Fruit fly (Drosophila melanogaster): Measurements from ENCODE around the gene CG5895.
A peak's percentile ranks its signal among the peaks of the same experiment; 100 is the strongest.

CG5895 gene

dm6 chr3L:16035185-16035584 lies at the start of gene CG5895:
TSS of gene CG5895 (plus strand) at chr3L:16035485.
- TF ChIP-seq CG8478 (optimal IDR thresholded peaks at IDR 0.05): no peak

DNA sequence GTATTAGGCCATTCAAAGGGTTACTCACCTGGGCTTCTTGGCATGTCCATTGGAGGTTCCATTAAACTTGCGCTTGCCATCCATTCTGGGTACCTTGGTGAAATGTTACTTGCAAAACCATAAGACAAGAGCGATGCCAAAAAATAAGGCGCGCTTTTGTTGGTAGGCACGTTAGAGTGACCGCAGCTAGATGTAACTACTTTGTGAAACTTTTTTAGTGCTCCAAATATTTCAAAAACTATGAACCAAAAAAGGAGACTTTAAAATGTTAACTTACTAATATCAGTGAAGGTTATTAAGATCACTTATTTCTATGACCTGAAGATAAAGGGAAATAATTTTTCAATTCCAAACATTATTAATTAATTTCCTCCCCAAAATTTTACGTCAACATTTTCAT lies 47.6 kb upstream of the CG5895 start, which contains the start of gene PolD1:
Gene PolD1 (minus strand): TSS at position 181 of the 400 bp plus-strand sequence.
- TF ChIP-seq CTCF (optimal IDR thresholded peaks at IDR 0.05): no peak

- TF ChIP-seq CTCF (optimal IDR thresholded peaks at IDR 0.05): peak in 1 of 2 experiments; percentile 32
- TF ChIP-seq CG8478 (optimal IDR thresholded peaks at IDR 0.05): no peak
Measured at dm6 chr3L:15988039-15988546, 47.2 kb upstream of the CG5895 start, which contains the start of gene Hip14. TSS of gene Hip14 (plus strand) at chr3L:15988236.

dm6 chr3L:15996019-15996418 lies 39.3 kb upstream of the CG5895 start:
- TF ChIP-seq CTCF (optimal IDR thresholded peaks at IDR 0.05) (no peak), CG8478 (optimal IDR thresholded peaks at IDR 0.05) (no peak)

DNA sequence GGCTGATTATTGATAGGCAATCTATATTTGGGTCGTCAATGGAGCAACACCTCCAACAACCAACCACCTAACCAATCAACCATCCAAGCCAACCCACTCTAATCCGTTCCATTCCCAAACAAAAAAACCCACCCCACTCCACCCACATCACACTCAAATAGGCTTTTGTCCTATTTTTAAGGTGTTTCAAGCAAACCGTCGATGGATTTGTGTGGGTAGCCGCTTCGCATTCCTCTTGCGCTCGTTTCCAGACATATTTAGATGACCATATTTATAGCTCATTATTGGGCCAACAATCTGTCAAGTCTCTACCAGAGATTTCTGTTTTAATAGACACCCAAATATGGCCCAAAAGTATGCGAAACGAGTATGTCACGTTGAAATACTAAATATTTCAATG lies 37.1 kb upstream of the CG5895 start:
- TF ChIP-seq CTCF (optimal IDR thresholded peaks at IDR 0.05) (no peak), CG8478 (optimal IDR thresholded peaks at IDR 0.05) (no peak)

- TF ChIP-seq CTCF (optimal IDR thresholded peaks at IDR 0.05) (no peak), CG8478 (optimal IDR thresholded peaks at IDR 0.05) (no peak)
Measured at dm6 chr3L:15999358-16000005, 35.8 kb upstream of the CG5895 start.

dm6 chr3L:16001164-16001679 lies 34.1 kb upstream of the CG5895 start:
- TF ChIP-seq CTCF (optimal IDR thresholded peaks at IDR 0.05): no peak
- TF ChIP-seq CG8478 (optimal IDR thresholded peaks at IDR 0.05): no peak

dm6 chr3L:16002116-16002716 lies 33.1 kb upstream of the CG5895 start:
- TF ChIP-seq CG8478 (optimal IDR thresholded peaks at IDR 0.05): no peak
- no peak for TF ChIP-seq CTCF (optimal IDR thresholded peaks at IDR 0.05)

- no peak for TF ChIP-seq CTCF (optimal IDR thresholded peaks at IDR 0.05)
Measured at dm6 chr3L:16004401-16005237, 30.7 kb upstream of the CG5895 start, which contains the start of the genes hzg and mRpS31. TSS of gene hzg (minus strand) at chr3L:16004736. TSS of gene mRpS31 (plus strand) at chr3L:16005193.

DNA sequence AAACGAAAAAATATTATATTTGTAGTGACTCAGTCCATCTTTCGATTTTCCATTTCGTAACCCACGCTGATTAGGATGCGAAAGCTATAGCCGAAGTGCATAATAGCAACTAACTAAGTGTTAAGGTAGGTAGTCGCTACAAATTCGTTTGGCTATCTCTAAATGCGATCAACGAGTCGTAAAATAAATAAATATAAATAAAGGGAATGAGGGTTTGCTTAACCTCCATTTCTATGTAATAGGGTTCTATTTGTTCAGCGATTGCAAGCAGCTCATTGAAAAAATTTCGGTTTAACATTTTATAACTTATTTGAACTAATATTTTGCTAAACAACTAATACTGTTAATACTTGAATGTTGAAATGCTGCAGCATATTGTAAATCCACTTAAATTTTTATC lies 25.1 kb upstream of the CG5895 start:
- TF ChIP-seq CTCF (optimal IDR thresholded peaks at IDR 0.05): no peak
- TF ChIP-seq CG8478 (optimal IDR thresholded peaks at IDR 0.05): no peak

DNA sequence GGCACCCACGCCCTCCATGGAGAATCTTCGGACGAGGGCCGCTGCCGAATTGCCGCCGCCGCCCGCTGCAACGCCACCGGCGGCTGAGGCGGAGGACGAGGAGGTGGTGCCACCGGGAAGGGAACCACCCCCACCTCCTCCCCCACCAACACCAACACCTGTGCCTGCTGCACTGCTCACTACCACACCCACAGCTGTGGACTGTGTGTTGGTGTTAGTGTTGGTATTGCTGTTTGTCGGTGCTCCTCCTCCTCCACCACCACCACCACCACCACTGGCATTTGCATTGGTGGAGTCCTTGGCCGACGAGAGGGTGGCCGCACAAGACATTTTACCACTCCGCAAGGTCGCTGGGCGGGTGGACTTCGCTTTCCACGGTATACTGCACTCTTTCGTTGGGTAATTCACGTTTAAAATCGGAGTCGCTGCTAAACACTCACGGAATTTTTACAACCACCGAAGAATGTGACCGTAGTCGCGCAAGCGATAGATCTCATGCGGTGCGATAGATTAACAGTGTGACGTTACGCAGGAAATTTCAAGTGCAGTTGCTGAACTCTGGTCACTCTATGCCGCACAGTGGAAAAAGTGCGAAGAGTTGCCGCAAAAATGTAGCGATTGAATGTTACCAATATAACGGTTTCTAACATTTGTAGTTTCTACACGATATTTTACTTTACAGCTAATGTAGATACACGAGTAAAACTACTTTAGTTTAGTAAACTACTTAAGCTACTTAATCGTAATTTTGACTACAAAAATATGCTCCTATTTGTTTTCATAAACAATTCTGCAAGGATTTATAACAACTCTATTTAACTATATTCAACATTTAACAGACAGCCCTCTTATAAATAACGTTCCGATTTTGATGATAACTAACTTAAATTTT lies 23.7 kb upstream of the CG5895 start, which contains the start of gene mib1:
Gene mib1 (minus strand): TSS at position 494 of the 892 bp plus-strand sequence.
- TF ChIP-seq CG8478 (optimal IDR thresholded peaks at IDR 0.05) (no peak), CTCF (optimal IDR thresholded peaks at IDR 0.05) (peak; percentile 55)

- TF ChIP-seq CTCF (optimal IDR thresholded peaks at IDR 0.05): no peak
- TF ChIP-seq CG8478 (optimal IDR thresholded peaks at IDR 0.05): no peak
Measured at dm6 chr3L:16012315-16012950, 22.9 kb upstream of the CG5895 start.

DNA sequence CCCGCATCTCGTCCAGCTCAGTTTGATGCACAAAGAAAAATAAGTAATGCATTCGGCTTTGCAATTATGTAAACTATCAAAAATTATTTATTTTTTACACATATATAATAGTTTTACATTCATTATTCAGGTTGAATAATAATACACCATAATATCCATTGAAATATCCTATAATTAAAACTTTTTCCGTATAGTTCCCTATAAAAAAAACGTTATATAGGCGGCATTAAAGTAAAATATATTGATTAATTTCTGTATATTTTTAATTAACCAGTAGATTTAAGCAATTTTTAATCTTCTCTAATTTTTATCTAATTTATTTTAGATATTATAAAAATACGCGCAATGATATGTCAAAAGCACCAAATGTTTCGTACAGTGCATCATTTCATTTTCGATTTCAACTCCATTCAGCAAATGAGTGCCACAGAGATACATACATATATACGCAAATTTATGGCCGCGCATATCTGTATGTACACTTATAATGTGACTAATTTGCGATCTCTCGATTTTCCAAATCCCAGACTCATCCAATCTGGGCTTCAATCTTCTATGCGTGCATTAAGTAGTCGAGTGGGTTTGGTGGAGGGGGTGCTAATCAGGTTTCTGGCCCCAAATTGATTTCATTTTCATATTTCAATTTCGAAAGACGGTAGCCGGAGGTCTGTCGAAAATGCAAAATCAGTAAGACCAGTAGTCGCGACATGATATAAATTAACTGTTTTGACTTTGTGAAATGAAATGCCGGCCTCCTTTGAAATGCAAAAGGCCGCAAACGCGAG lies 21.9 kb upstream of the CG5895 start:
- TF ChIP-seq CG8478 (optimal IDR thresholded peaks at IDR 0.05) (no peak), CTCF (optimal IDR thresholded peaks at IDR 0.05) (no peak)

Measured in S2 (cell line).